Worm (Caenorhabditis elegans) whole organism, L2 larva: ENCODE results near the gene C45B11.5.

Experiments
- C34F6.9 ChIP-seq: fragments of 150-350 bp; optimal IDR thresholded peaks from 2 replicates; lab custom pipeline; 2014; ENCODE audit warnings: missing biosample characterization, missing genetic modification characterization
- R02D3.7 ChIP-seq: fragments of 150-350 bp; optimal IDR thresholded peaks from 2 replicates; lab custom pipeline; 2014; ENCODE audit warnings: missing biosample characterization, missing genetic modification characterization
- Y55F3AM.14 ChIP-seq: fragments of 200-800 bp; sonication (Bioruptor generic); optimal IDR thresholded peaks from 2 replicates; lab custom pipeline; 2018; ENCODE audit warnings: mild to moderate bottlenecking, missing genetic modification characterization, missing compliant biosample characterization
- alr-1 ChIP-seq: fragments of 150-350 bp; optimal IDR thresholded peaks from 2 replicates; lab custom pipeline; 2014; ENCODE audit warnings: missing biosample characterization, missing genetic modification characterization
- aly-2 ChIP-seq: fragments of 150-350 bp; optimal IDR thresholded peaks from 2 replicates; lab custom pipeline; 2014; ENCODE audit warnings: missing biosample characterization, missing genetic modification characterization
- ama-1 ChIP-seq: fragments of 150-350 bp; optimal IDR thresholded peaks from 2 replicates; lab custom pipeline; 2018; ENCODE audit warnings: inconsistent platforms
- blmp-1 ChIP-seq: sonication (generic microtip); optimal IDR thresholded peaks from 2 replicates; lab custom pipeline; 2017; ENCODE audit warnings: missing genetic modification characterization, mild to moderate bottlenecking, missing compliant biosample characterization, antibody characterized with exemption, moderate library complexity; ENCODE audit not compliant: insufficient read depth
- ceh-16 ChIP-seq: fragments of 150-350 bp; optimal IDR thresholded peaks from 2 replicates; lab custom pipeline; 2014; ENCODE audit warnings: missing biosample characterization, missing genetic modification characterization
- crh-2 ChIP-seq: sonication (generic microtip); optimal IDR thresholded peaks from 2 replicates; lab custom pipeline; 2017; ENCODE audit warnings: missing biosample characterization, missing genetic modification characterization
- dmd-4 ChIP-seq: sonication (generic microtip); optimal IDR thresholded peaks from 2 replicates; lab custom pipeline; 2017; ENCODE audit warnings: missing biosample characterization, missing genetic modification characterization
- elt-3 ChIP-seq: sonication (generic microtip); optimal IDR thresholded peaks from 2 replicates; lab custom pipeline; 2017; ENCODE audit warnings: missing biosample characterization, missing genetic modification characterization
- fos-1 ChIP-seq: fragments of 150-350 bp; optimal IDR thresholded peaks from 2 replicates; lab custom pipeline; 2014; ENCODE audit warnings: missing biosample characterization, missing genetic modification characterization
- lin-11 ChIP-seq: fragments of 150-350 bp; sonication (generic microtip); optimal IDR thresholded peaks from 2 replicates; lab custom pipeline; 2014; ENCODE audit warnings: missing biosample characterization, missing genetic modification characterization, inconsistent platforms, mixed read lengths
- lin-39 ChIP-seq: fragments of 150-350 bp; optimal IDR thresholded peaks from 2 replicates; lab custom pipeline; 2014; ENCODE audit warnings: missing biosample characterization, missing genetic modification reagents, missing genetic modification characterization
- lsy-2 ChIP-seq, 2 experiments: fragments of 150-350 bp in 1 of 2; sonication (generic microtip) in 1 of 2; optimal IDR thresholded peaks; 2 replicates each; lab custom pipeline; 2014 to 2017; ENCODE audit warnings: missing biosample characterization in 2 of 2, missing genetic modification characterization in 2 of 2
- mab-5 ChIP-seq: fragments of 150-350 bp; optimal IDR thresholded peaks from 2 replicates; lab custom pipeline; 2014; ENCODE audit warnings: missing biosample characterization, missing genetic modification characterization
- mbf-1 ChIP-seq: sonication (generic microtip); optimal IDR thresholded peaks from 2 replicates; lab custom pipeline; 2017; ENCODE audit warnings: missing biosample characterization, missing genetic modification characterization
- mdl-1 ChIP-seq, 2 experiments: fragments of 150-350 bp in 1 of 2; sonication (generic microtip) in 1 of 2; optimal IDR thresholded peaks; 2 replicates each; lab custom pipeline; 2017; ENCODE audit warnings: missing biosample characterization in 2 of 2, missing genetic modification characterization in 2 of 2
- nhr-10 ChIP-seq: sonication (generic microtip); optimal IDR thresholded peaks from 2 replicates; lab custom pipeline; 2017; ENCODE audit warnings: missing biosample characterization, missing genetic modification characterization
- nhr-11 ChIP-seq: fragments of 150-350 bp; optimal IDR thresholded peaks from 2 replicates; lab custom pipeline; 2014; ENCODE audit warnings: missing biosample characterization, missing genetic modification characterization
- nhr-129 ChIP-seq: fragments of 150-350 bp; optimal IDR thresholded peaks from 2 replicates; lab custom pipeline; 2014; ENCODE audit warnings: missing biosample characterization, missing genetic modification characterization
- nhr-21 ChIP-seq: fragments of 150-350 bp; optimal IDR thresholded peaks from 2 replicates; lab custom pipeline; 2014; ENCODE audit warnings: missing biosample characterization, missing genetic modification characterization
- nhr-23 ChIP-seq: fragments of 150-350 bp; optimal IDR thresholded peaks from 2 replicates; lab custom pipeline; 2014; ENCODE audit warnings: missing biosample characterization, missing genetic modification reagents, missing genetic modification characterization
- nhr-25 ChIP-seq: fragments of 150-350 bp; sonication (generic microtip); optimal IDR thresholded peaks from 3 replicates; lab custom pipeline; 2014; ENCODE audit warnings: missing biosample characterization, missing genetic modification characterization
- nhr-6 ChIP-seq: fragments of 150-350 bp; optimal IDR thresholded peaks from 2 replicates; lab custom pipeline; 2014; ENCODE audit warnings: missing biosample characterization, missing genetic modification characterization
- peb-1 ChIP-seq: fragments of 150-350 bp; optimal IDR thresholded peaks from 2 replicates; lab custom pipeline; 2014; ENCODE audit warnings: missing biosample characterization, missing genetic modification characterization
- sem-4 ChIP-seq: fragments of 150-350 bp; optimal IDR thresholded peaks from 2 replicates; lab custom pipeline; 2014; ENCODE audit warnings: missing biosample characterization, missing genetic modification reagents, missing genetic modification characterization
- skn-1 ChIP-seq: sonication (generic microtip); optimal IDR thresholded peaks from 2 replicates; lab custom pipeline; 2017; ENCODE audit warnings: missing biosample characterization, missing genetic modification characterization
- sma-3 ChIP-seq: sonication (generic microtip); optimal IDR thresholded peaks from 2 replicates; lab custom pipeline; 2016; ENCODE audit warnings: missing genetic modification reagents, missing genetic modification characterization, missing compliant biosample characterization
- snpc-4 ChIP-seq: fragments of 150-350 bp; optimal IDR thresholded peaks from 2 replicates; lab custom pipeline; 2014; ENCODE audit warnings: missing biosample characterization, missing genetic modification characterization
- unc-55 ChIP-seq: fragments of 150-350 bp; sonication (generic microtip); optimal IDR thresholded peaks from 3 replicates; lab custom pipeline; 2014; ENCODE audit warnings: missing biosample characterization, missing genetic modification reagents, missing genetic modification characterization
- unc-62 ChIP-seq: fragments of 150-350 bp; optimal IDR thresholded peaks from 2 replicates; lab custom pipeline; 2014; ENCODE audit warnings: missing biosample characterization, missing genetic modification reagents, missing genetic modification characterization
- ztf-1 ChIP-seq: fragments of 200-800 bp; sonication (Bioruptor generic); conservative IDR thresholded peaks from 2 replicates; pipeline ENCODE4 v1.3.6; 2022; ENCODE audit warnings: missing genetic modification characterization, missing compliant biosample characterization
- ztf-11 ChIP-seq: sonication (generic microtip); optimal IDR thresholded peaks from 2 replicates; lab custom pipeline; 2017; ENCODE audit warnings: missing biosample characterization, missing genetic modification characterization
- ztf-4 ChIP-seq: fragments of 150-350 bp; optimal IDR thresholded peaks from 2 replicates; lab custom pipeline; 2014; ENCODE audit warnings: missing biosample characterization, missing genetic modification characterization

C45B11.5 gene

ce11 chrV:11000650-11001049, 40.9 kb upstream of the C45B11.5 start, which contains the start of gene isy-1 (continued):
- no peak for TF ChIP-seq lin-11 (tag; lab: Kevin White, UChicago)
- no peak for TF ChIP-seq mdl-1 (tag; optimal IDR thresholded peaks at IDR 0.05; lab: Kevin White, UChicago)
- peak; percentile 50 for TF ChIP-seq nhr-21 (tag; lab: Kevin White, UChicago)
- TF ChIP-seq ztf-11 (tag; lab: Kevin White, UChicago): no peak
- no peak for TF ChIP-seq peb-1 (tag; lab: Kevin White, UChicago)
- no peak for TF ChIP-seq ama-1 (lab: Kevin White, UChicago)
- TF ChIP-seq unc-55 (GFP tag; lab: Kevin White, UChicago): peak; percentile 91
- no peak for TF ChIP-seq sem-4 (tag; lab: Kevin White, UChicago)

DNA sequence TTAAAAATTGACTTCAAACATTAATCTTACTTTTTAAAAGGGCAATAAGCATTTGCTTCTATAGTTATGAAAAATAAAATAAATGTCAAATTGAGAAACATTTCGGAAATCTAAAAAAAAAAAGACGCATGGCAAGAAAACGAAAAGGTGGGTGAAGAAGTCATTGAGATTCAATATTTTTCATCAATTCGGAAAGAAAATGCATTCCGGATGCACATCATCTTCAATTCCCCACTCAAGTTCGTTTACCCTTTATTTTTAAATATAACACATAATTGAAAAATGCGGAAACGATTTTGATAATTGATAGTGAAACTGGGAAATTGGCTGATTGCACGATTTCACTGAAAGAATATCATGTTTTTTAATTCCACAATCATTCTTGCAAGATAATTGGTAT, 39.2 kb upstream of the C45B11.5 start, which contains the start of gene F53B7.4:
F53B7.4 (minus strand) TSS at position 101 of the 400 bp plus-strand sequence.
- no peak for TF ChIP-seq dmd-4 (tag; lab: Kevin White, UChicago)
- no peak for TF ChIP-seq sma-3 (GFP tag; lab: Kevin White, UChicago)
- TF ChIP-seq snpc-4: no peak
- no peak for TF ChIP-seq lsy-2 (tag; optimal IDR thresholded peaks at IDR 0.05; lab: Kevin White, UChicago)
- TF ChIP-seq unc-62 (GFP tag; lab: Kevin White, UChicago): no peak
- no peak for TF ChIP-seq ztf-4 (tag; lab: Kevin White, UChicago)
- no peak for TF ChIP-seq nhr-10
- no peak for TF ChIP-seq nhr-21 (tag; lab: Kevin White, UChicago)
- TF ChIP-seq ceh-16 (tag; lab: Kevin White, UChicago): no peak
- no peak for TF ChIP-seq sem-4 (tag; lab: Kevin White, UChicago)
- TF ChIP-seq elt-3 (tag; lab: Kevin White, UChicago): no peak
- no peak for TF ChIP-seq mab-5 (tag; lab: Kevin White, UChicago)
- no peak for TF ChIP-seq ztf-11 (tag; lab: Kevin White, UChicago)
- no peak for TF ChIP-seq unc-55 (GFP tag; lab: Kevin White, UChicago)
- TF ChIP-seq, all 48 proteins: peak for 0

ce11 chrV:11004094-11004493, 37.5 kb upstream of the C45B11.5 start:
- TF ChIP-seq skn-1 (tag; lab: Kevin White, UChicago) (no peak), ceh-16 (tag; lab: Kevin White, UChicago) (no peak), aly-2 (tag; lab: Kevin White, UChicago) (no peak), nhr-6 (tag; lab: Kevin White, UChicago) (no peak), nhr-11 (tag; lab: Kevin White, UChicago) (no peak), alr-1 (tag; lab: Kevin White, UChicago) (no peak), sma-3 (GFP tag; lab: Kevin White, UChicago) (no peak), sem-4 (tag; lab: Kevin White, UChicago) (no peak), dmd-4 (tag; lab: Kevin White, UChicago) (no peak), R02D3.7 (no peak), mdl-1 (tag; optimal IDR thresholded peaks at IDR 0.05; lab: Kevin White, UChicago) (no peak), crh-2 (tag; lab: Kevin White, UChicago) (no peak), C34F6.9 (tag; lab: Kevin White, UChicago) (no peak), nhr-129 (tag; lab: Kevin White, UChicago) (no peak), fos-1 (tag; lab: Kevin White, UChicago) (no peak), mab-5 (tag; lab: Kevin White, UChicago) (no peak), Y55F3AM.14 (no peak), nhr-23 (no peak), lin-11 (tag; lab: Kevin White, UChicago) (no peak)
- TF ChIP-seq, all 48 proteins: peak for 0

DNA sequence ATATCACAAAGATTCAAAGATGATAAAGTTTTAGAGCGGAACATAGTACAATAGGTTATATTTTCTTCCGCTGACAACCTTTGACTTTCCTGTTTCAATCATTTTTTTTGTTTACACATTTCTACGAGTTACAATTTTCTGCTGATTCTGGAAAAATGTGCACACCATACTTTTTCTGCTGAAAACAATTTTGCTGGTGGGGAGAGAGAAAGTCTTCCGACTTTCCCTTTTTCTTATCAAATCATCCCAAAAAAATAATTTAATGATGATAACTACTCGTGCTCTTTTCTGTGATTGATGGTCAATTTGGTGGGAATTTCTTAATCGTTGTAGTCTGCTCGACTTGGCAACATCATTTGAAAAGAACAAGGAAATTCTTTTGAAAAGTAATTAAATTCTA, 33.9 kb upstream of the C45B11.5 start:
- TF ChIP-seq fos-1 (tag; lab: Kevin White, UChicago): peak; percentile 25
- no peak for TF ChIP-seq C34F6.9 (tag; lab: Kevin White, UChicago)
- no peak for TF ChIP-seq mbf-1 (tag; lab: Kevin White, UChicago)
- TF ChIP-seq nhr-25 (tag; lab: Kevin White, UChicago): no peak
- TF ChIP-seq lin-39: no peak
- TF ChIP-seq blmp-1 (tag; lab: Kevin White, UChicago): peak; percentile 11
- no peak for TF ChIP-seq ztf-1 (GFP tag; lab: Robert Waterston, UW)
